Worm (Caenorhabditis elegans): ENCODE measurements around the gene T01H10.11.

T01H10.11 gene

ce11 chrX:12160002-12160690 lies 36.9 kb downstream of the T01H10.11 start, which contains the start of gene F57G12.2 (continued):
- no peak for TF ChIP-seq ceh-16 (tag; optimal IDR thresholded peaks at IDR 0.05)
- no peak for TF ChIP-seq daf-12 (tag; optimal IDR thresholded peaks at IDR 0.05)
- TF ChIP-seq ama-1 (optimal IDR thresholded peaks at IDR 0.05) = no peak
- no peak for TF ChIP-seq pha-4 (tag; optimal IDR thresholded peaks at IDR 0.05)

ce11 chrX:12162659-12163058 lies 39.4 kb downstream of the T01H10.11 start:
- peak; percentile 96 for TF ChIP-seq pha-4 (tag; optimal IDR thresholded peaks at IDR 0.05)
- no peak for TF ChIP-seq pqm-1 (tag; optimal IDR thresholded peaks at IDR 0.05)
- TF ChIP-seq ztf-4 (tag; optimal IDR thresholded peaks at IDR 0.05) = no peak
- TF ChIP-seq nfya-1 (tag; optimal IDR thresholded peaks at IDR 0.05; ENCODE audit: insufficient read depth) = no peak

- TF ChIP-seq nhr-67 (tag; optimal IDR thresholded peaks at IDR 0.05) = no peak
- TF ChIP-seq ceh-28 (tag; optimal IDR thresholded peaks at IDR 0.05) = no peak
- no peak for TF ChIP-seq nhr-237 (tag; optimal IDR thresholded peaks at IDR 0.05)
- TF ChIP-seq fkh-2 (tag; optimal IDR thresholded peaks at IDR 0.05) = no peak
- no peak for TF ChIP-seq lsy-12 (tag; optimal IDR thresholded peaks at IDR 0.05)
- TF ChIP-seq pha-4 (tag; optimal IDR thresholded peaks at IDR 0.05) = no peak
- no peak for TF ChIP-seq tbx-2 (tag; optimal IDR thresholded peaks at IDR 0.05)
- no peak for TF ChIP-seq egl-5 (tag; optimal IDR thresholded peaks at IDR 0.05)
- no peak for TF ChIP-seq nhr-11 (tag; optimal IDR thresholded peaks at IDR 0.05)
These were observed 40.8 kb downstream of the T01H10.11 start for ce11 chrX:12164047-12164446.

ce11 chrX:12164943-12165342 lies 41.7 kb downstream of the T01H10.11 start:
- no peak for TF ChIP-seq unc-39 (tag; optimal IDR thresholded peaks at IDR 0.05)
- peak; percentile 21 for TF ChIP-seq egl-5 (tag; optimal IDR thresholded peaks at IDR 0.05)
- peak; percentile 80 for TF ChIP-seq elt-1 (tag; optimal IDR thresholded peaks at IDR 0.05)
- no peak for TF ChIP-seq daf-12 (tag; optimal IDR thresholded peaks at IDR 0.05)
- no peak for TF ChIP-seq jun-1 (tag; optimal IDR thresholded peaks at IDR 0.05)
- TF ChIP-seq lin-15B (tag; optimal IDR thresholded peaks at IDR 0.05) = no peak
- TF ChIP-seq nhr-23 (tag; optimal IDR thresholded peaks at IDR 0.05) = no peak
- no peak for TF ChIP-seq unc-62 (GFP tag; optimal IDR thresholded peaks at IDR 0.05)
- TF ChIP-seq elt-2 (tag; optimal IDR thresholded peaks at IDR 0.05) = no peak
- TF ChIP-seq nhr-43 (tag; optimal IDR thresholded peaks at IDR 0.05; ENCODE audit: poor library complexity, severe bottlenecking) = no peak

- peak; percentile 80 for TF ChIP-seq pha-4 (tag; optimal IDR thresholded peaks at IDR 0.05)
- peak; percentile 59 for TF ChIP-seq lin-39 (tag; optimal IDR thresholded peaks at IDR 0.05)
- TF ChIP-seq unc-39 (tag; optimal IDR thresholded peaks at IDR 0.05) = no peak
These were observed 44.6 kb downstream of the T01H10.11 start for ce11 chrX:12167632-12168377.

ce11 chrX:12168765-12169164 lies 45.5 kb downstream of the T01H10.11 start:
- TF ChIP-seq nhr-25 (tag; optimal IDR thresholded peaks at IDR 0.05) (peak; percentile 19), aly-2 (tag; optimal IDR thresholded peaks at IDR 0.05) (no peak), pha-4 (tag; optimal IDR thresholded peaks at IDR 0.05) (peak; percentile 10)

ce11 chrX:12169390-12169789 lies 46.1 kb downstream of the T01H10.11 start:
- TF ChIP-seq ama-1 (optimal IDR thresholded peaks at IDR 0.05) (peak; percentile 67), pqm-1 (tag; optimal IDR thresholded peaks at IDR 0.05) (no peak), egl-5 (tag; optimal IDR thresholded peaks at IDR 0.05) (no peak)
